Worm (Caenorhabditis elegans) whole organism, midembryonic: ENCODE results near the gene srbc-6.

Experiments
- klf-2 ChIP-seq: fragments of 200-800 bp; sonication (Bioruptor generic); conservative IDR thresholded peaks from 2 replicates; pipeline ENCODE4 v1.3.6; 2022; ENCODE audit warnings: missing genetic modification reagents, missing genetic modification characterization, missing compliant biosample characterization
- ztf-23 ChIP-seq: fragments of 200-800 bp; sonication (Bioruptor generic); IDR thresholded peaks from 2 replicates; pipeline ENCODE4 v1.3.6; 2022; ENCODE audit warnings: missing genetic modification reagents, missing genetic modification characterization, missing compliant biosample characterization

DNA sequence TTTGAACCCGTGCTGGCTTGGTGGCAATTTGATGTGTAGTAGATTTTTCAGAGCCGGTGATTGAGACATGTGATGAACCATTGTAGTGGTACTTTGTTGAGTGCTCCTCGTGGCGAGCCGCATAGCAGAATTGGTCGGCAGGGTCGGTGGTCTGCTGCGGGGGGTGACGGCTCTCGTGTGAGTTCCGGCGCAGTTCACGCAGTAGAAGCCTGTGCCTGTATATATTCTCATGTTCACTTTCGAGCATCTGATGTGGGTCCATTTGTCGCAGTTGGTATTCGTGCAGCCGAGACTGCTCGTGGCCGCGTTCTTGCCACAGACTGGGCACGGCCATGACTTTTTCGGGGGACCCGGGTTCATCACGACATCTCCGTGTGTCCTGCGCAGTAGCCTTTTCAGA, 7.6 kb upstream of the srbc-6 start:
- TF ChIP-seq klf-2 (GFP tag; lab: Robert Waterston, UW) (no peak), ztf-23 (GFP tag; lab: Robert Waterston, UW) (no peak)
